Worm (Caenorhabditis elegans) whole organism, L1 larva: ENCODE results near the gene gta-1.

Experiments
- C04F5.9 ChIP-seq: sonication (generic microtip); optimal IDR thresholded peaks from 2 replicates; lab custom pipeline; 2016; ENCODE audit warnings: missing genetic modification characterization, missing compliant biosample characterization
- C34B4.2 ChIP-seq: sonication (generic microtip); optimal IDR thresholded peaks from 2 replicates; lab custom pipeline; 2017; ENCODE audit warnings: mild to moderate bottlenecking, missing genetic modification characterization, missing compliant biosample characterization
- aly-2 ChIP-seq: fragments of 150-350 bp; optimal IDR thresholded peaks from 2 replicates; lab custom pipeline; 2014; ENCODE audit warnings: missing biosample characterization, missing genetic modification characterization
- ama-1 ChIP-seq: fragments of 150-350 bp; optimal IDR thresholded peaks from 2 replicates; lab custom pipeline; 2014
- blmp-1 ChIP-seq: fragments of 150-350 bp; optimal IDR thresholded peaks from 2 replicates; lab custom pipeline; 2014; ENCODE audit warnings: missing biosample characterization, missing genetic modification characterization
- ceh-8 ChIP-seq: fragments of 200-800 bp; sonication (Bioruptor generic); optimal IDR thresholded peaks from 2 replicates; lab custom pipeline; 2018; ENCODE audit warnings: mild to moderate bottlenecking, missing genetic modification characterization, moderate library complexity, missing compliant biosample characterization
- ceh-82 ChIP-seq, 3 experiments: fragments of 150-350 bp in 1 of 3; sonication (generic microtip) in 2 of 3; optimal IDR thresholded peaks; 2 replicates each; lab custom pipeline; 2014 to 2017; ENCODE audit warnings: missing biosample characterization in 3 of 3, missing genetic modification characterization in 3 of 3
- ceh-88 ChIP-seq: fragments of 200-800 bp; sonication (Bioruptor generic); IDR thresholded peaks from 2 replicates; pipeline ENCODE4 v1.3.6; 2022; ENCODE audit warnings: missing genetic modification characterization, missing compliant biosample characterization
- ceh-90 ChIP-seq: sonication (generic microtip); optimal IDR thresholded peaks from 2 replicates; lab custom pipeline; 2016; ENCODE audit warnings: missing genetic modification characterization, missing compliant biosample characterization
- ces-1 ChIP-seq: fragments of 150-350 bp; optimal IDR thresholded peaks from 2 replicates; lab custom pipeline; 2014; ENCODE audit warnings: missing biosample characterization, missing genetic modification reagents, missing genetic modification characterization
- dpl-1 ChIP-seq, 3 experiments: fragments of 150-350 bp in 2 of 3; sonication (generic microtip) in 1 of 3; optimal IDR thresholded peaks; 2 replicates each; lab custom pipeline; 2014 to 2017; ENCODE audit warnings: missing biosample characterization in 3 of 3, missing genetic modification characterization in 3 of 3, missing genetic modification reagents in 3 of 3
- dsc-1 ChIP-seq: sonication (generic microtip); optimal IDR thresholded peaks from 2 replicates; lab custom pipeline; 2016; ENCODE audit warnings: mild to moderate bottlenecking, missing genetic modification characterization, missing compliant biosample characterization
- efl-1 ChIP-seq, 4 experiments: fragments of 150-350 bp; optimal IDR thresholded peaks in 3 of 4; peaks in 1 of 4; 1 replicate in 1 of 4; 2 replicates in 3 of 4; lab custom pipeline; 2014; ENCODE audit warnings: missing biosample characterization in 2 of 4, missing genetic modification characterization in 2 of 4, missing genetic modification reagents in 2 of 4
- elt-3 ChIP-seq, 6 experiments: fragments of 150-350 bp in 1 of 6; sonication (generic microtip); optimal IDR thresholded peaks; 2 replicates each; lab custom pipeline; 2017 to 2018; ENCODE audit warnings: missing biosample characterization in 6 of 6, missing genetic modification characterization in 6 of 6, inconsistent platforms in 1 of 6
- fkh-10 ChIP-seq: sonication (generic microtip); optimal IDR thresholded peaks from 2 replicates; lab custom pipeline; 2017; ENCODE audit warnings: missing biosample characterization, missing genetic modification reagents, missing genetic modification characterization
- fos-1 ChIP-seq: fragments of 150-350 bp; optimal IDR thresholded peaks from 2 replicates; lab custom pipeline; 2014; ENCODE audit warnings: missing biosample characterization, missing genetic modification characterization
- hlh-17 ChIP-seq: fragments of 200-800 bp; sonication (Bioruptor generic); optimal IDR thresholded peaks from 2 replicates; lab custom pipeline; 2018; ENCODE audit warnings: missing genetic modification characterization, mild to moderate bottlenecking, missing compliant biosample characterization, moderate library complexity, borderline replicate concordance
- isw-1 ChIP-seq: fragments of 200-800 bp; sonication (Bioruptor generic); IDR thresholded peaks from 2 replicates; pipeline ENCODE4 v1.3.6; 2022; ENCODE audit warnings: missing genetic modification characterization, missing compliant biosample characterization
- lin-13 ChIP-seq: fragments of 150-350 bp; optimal IDR thresholded peaks from 2 replicates; lab custom pipeline; 2014; ENCODE audit warnings: missing biosample characterization, missing genetic modification reagents, missing genetic modification characterization
- lin-14 ChIP-seq: fragments of 200-800 bp; sonication (Bioruptor generic); optimal IDR thresholded peaks from 2 replicates; lab custom pipeline; 2018; ENCODE audit warnings: mild to moderate bottlenecking, missing genetic modification characterization, moderate library complexity, missing compliant biosample characterization
- lin-35 ChIP-seq, 2 experiments: fragments of 150-350 bp; optimal IDR thresholded peaks; 2 replicates each; lab custom pipeline; 2014; ENCODE audit warnings: missing biosample characterization in 2 of 2, missing genetic modification characterization in 2 of 2, missing genetic modification reagents in 2 of 2
- lin-39 ChIP-seq: fragments of 150-350 bp; optimal IDR thresholded peaks from 2 replicates; lab custom pipeline; 2014; ENCODE audit warnings: missing biosample characterization, missing genetic modification reagents, missing genetic modification characterization
- lsy-2 ChIP-seq, 2 experiments: fragments of 150-350 bp; optimal IDR thresholded peaks; 2 replicates each; lab custom pipeline; 2014; ENCODE audit warnings: missing biosample characterization in 2 of 2, missing genetic modification characterization in 2 of 2
- mab-9 ChIP-seq: fragments of 200-800 bp; sonication (Bioruptor generic); IDR thresholded peaks from 2 replicates; pipeline ENCODE4 v1.3.6; 2022; ENCODE audit warnings: missing genetic modification reagents, missing genetic modification characterization, missing compliant biosample characterization
- mef-2 ChIP-seq: fragments of 150-350 bp; optimal IDR thresholded peaks from 2 replicates; lab custom pipeline; 2014; ENCODE audit warnings: missing biosample characterization, missing genetic modification characterization
- mep-1 ChIP-seq: fragments of 150-350 bp; optimal IDR thresholded peaks from 2 replicates; lab custom pipeline; 2014; ENCODE audit warnings: missing biosample characterization, missing genetic modification characterization
- nhr-12 ChIP-seq: sonication (generic microtip); optimal IDR thresholded peaks from 2 replicates; lab custom pipeline; 2017; ENCODE audit warnings: missing biosample characterization, missing genetic modification characterization
- nhr-19 ChIP-seq: fragments of 200-800 bp; sonication (Bioruptor generic); conservative IDR thresholded peaks from 2 replicates; pipeline ENCODE4 v1.3.6; 2022; ENCODE audit warnings: missing genetic modification characterization, missing compliant biosample characterization
- nhr-20 ChIP-seq: sonication (generic microtip); optimal IDR thresholded peaks from 2 replicates; lab custom pipeline; 2016; ENCODE audit warnings: mild to moderate bottlenecking, missing genetic modification characterization, missing compliant biosample characterization
- nhr-28 ChIP-seq: fragments of 150-350 bp; optimal IDR thresholded peaks from 2 replicates; lab custom pipeline; 2014; ENCODE audit warnings: missing biosample characterization, missing genetic modification characterization
- nhr-47 ChIP-seq: sonication (generic microtip); optimal IDR thresholded peaks from 2 replicates; lab custom pipeline; 2016; ENCODE audit warnings: mild to moderate bottlenecking, missing genetic modification characterization, moderate library complexity, missing compliant biosample characterization
- nhr-71 ChIP-seq: sonication (generic microtip); optimal IDR thresholded peaks from 2 replicates; lab custom pipeline; 2016; ENCODE audit warnings: mild to moderate bottlenecking, missing genetic modification characterization, moderate library complexity, missing compliant biosample characterization
- nhr-77 ChIP-seq: fragments of 150-350 bp; optimal IDR thresholded peaks from 2 replicates; lab custom pipeline; 2014; ENCODE audit warnings: missing biosample characterization, missing genetic modification characterization
- nhr-90 ChIP-seq: sonication (generic microtip); optimal IDR thresholded peaks from 2 replicates; lab custom pipeline; 2016; ENCODE audit warnings: mild to moderate bottlenecking, missing genetic modification characterization, missing compliant biosample characterization; ENCODE audit not compliant: poor library complexity
- pax-3 ChIP-seq: fragments of 200-800 bp; sonication (Bioruptor generic); optimal IDR thresholded peaks from 2 replicates; lab custom pipeline; 2018; ENCODE audit warnings: mild to moderate bottlenecking, missing genetic modification characterization, moderate library complexity, missing compliant biosample characterization
- pqm-1 ChIP-seq: sonication (generic microtip); optimal IDR thresholded peaks from 3 replicates; lab custom pipeline; 2017; ENCODE audit warnings: missing biosample characterization, missing genetic modification characterization
- skn-1 ChIP-seq: fragments of 150-350 bp; optimal IDR thresholded peaks from 2 replicates; lab custom pipeline; 2014; ENCODE audit warnings: missing biosample characterization, missing genetic modification characterization
- sptf-1 ChIP-seq: fragments of 150-350 bp; optimal IDR thresholded peaks from 2 replicates; lab custom pipeline; 2014; ENCODE audit warnings: missing biosample characterization, missing genetic modification characterization
- sup-37 ChIP-seq: fragments of 200-800 bp; sonication (Bioruptor generic); optimal IDR thresholded peaks from 2 replicates; lab custom pipeline; 2018; ENCODE audit warnings: mild to moderate bottlenecking, missing genetic modification characterization, missing compliant biosample characterization
- swsn-7 ChIP-seq: sonication (generic microtip); optimal IDR thresholded peaks from 2 replicates; lab custom pipeline; 2016; ENCODE audit warnings: missing genetic modification characterization, missing compliant biosample characterization
- unc-130 ChIP-seq: fragments of 150-350 bp; optimal IDR thresholded peaks from 2 replicates; lab custom pipeline; 2017; ENCODE audit warnings: missing biosample characterization, missing genetic modification characterization, inconsistent platforms
- unc-62 ChIP-seq: fragments of 150-350 bp; optimal IDR thresholded peaks from 2 replicates; lab custom pipeline; 2014; ENCODE audit warnings: missing biosample characterization, missing genetic modification reagents, missing genetic modification characterization
- vab-15 ChIP-seq: sonication (generic microtip); optimal IDR thresholded peaks from 2 replicates; lab custom pipeline; 2017; ENCODE audit warnings: missing genotype, mild to moderate bottlenecking, missing genetic modification characterization, missing compliant biosample characterization
- zag-1 ChIP-seq: fragments of 150-350 bp; optimal IDR thresholded peaks from 2 replicates; lab custom pipeline; 2014; ENCODE audit warnings: missing biosample characterization, missing genetic modification characterization
- zip-4 ChIP-seq: fragments of 200-800 bp; sonication (Bioruptor generic); optimal IDR thresholded peaks from 2 replicates; lab custom pipeline; 2018; ENCODE audit warnings: mild to moderate bottlenecking, missing genetic modification characterization, moderate library complexity, missing compliant biosample characterization
- ztf-4 ChIP-seq: fragments of 150-350 bp; optimal IDR thresholded peaks from 2 replicates; lab custom pipeline; 2014; ENCODE audit warnings: missing biosample characterization, missing genetic modification characterization

Gene gta-1

ce11 chrIV:10146885-10147284 is 33.6 kb upstream of the gta-1 start, which contains the start of gene T14G10.8:
Gene T14G10.8, minus strand, starts transcription at chrIV:10146985.
- TF ChIP-seq mab-9 (GFP tag; lab: Robert Waterston, UW) (no peak), isw-1 (GFP tag; lab: Robert Waterston, UW) (no peak), aly-2 (tag; lab: Kevin White, UChicago) (no peak), nhr-12 (tag; lab: Kevin White, UChicago) (no peak), fkh-10 (GFP tag; lab: Kevin White, UChicago) (no peak), ceh-90 (tag; lab: Kevin White, UChicago) (no peak), dpl-1 (GFP tag; optimal IDR thresholded peaks at IDR 0.05; lab: Kevin White, UChicago) (no peak), ces-1 (no peak), lin-14 (GFP tag; lab: Kevin White, UChicago) (no peak), mef-2 (tag; lab: Kevin White, UChicago) (no peak), lin-35 (GFP tag; optimal IDR thresholded peaks at IDR 0.05; lab: Kevin White, UChicago) (no peak), C04F5.9 (no peak), nhr-77 (tag; lab: Kevin White, UChicago) (no peak), lin-13 (no peak), elt-3 (tag; optimal IDR thresholded peaks at IDR 0.05; lab: Kevin White, UChicago) (no peak), pqm-1 (tag; lab: Kevin White, UChicago) (no peak)

- no peak for TF ChIP-seq efl-1 (optimal IDR thresholded peaks at IDR 0.05; lab: Kevin White, UChicago)
- no peak for TF ChIP-seq efl-1 (GFP tag; optimal IDR thresholded peaks at IDR 0.05 in 1 of 2; lab: Kevin White, UChicago)
- no peak for TF ChIP-seq skn-1
- no peak for TF ChIP-seq C34B4.2 (tag; lab: Kevin White, UChicago)
- no peak for TF ChIP-seq dsc-1
- no peak for TF ChIP-seq ceh-90 (tag; lab: Kevin White, UChicago)
- TF ChIP-seq nhr-19 (GFP tag; lab: Robert Waterston, UW): no peak
- TF ChIP-seq zag-1 (tag; lab: Kevin White, UChicago): no peak
- TF ChIP-seq unc-62 (GFP tag; lab: Kevin White, UChicago): no peak
- no peak for TF ChIP-seq C04F5.9
- no peak for TF ChIP-seq pax-3 (tag; lab: Kevin White, UChicago)
- TF ChIP-seq, all 84 proteins: peak for 0
Measured at ce11 chrIV:10148938-10149337, 31.5 kb upstream of the gta-1 start, which contains the start of gene pigs-1. Gene pigs-1, minus strand, starts transcription at chrIV:10149038.

ce11 chrIV:10150552-10151004 is 29.9 kb upstream of the gta-1 start, which contains the start of gene tsp-12:
Gene tsp-12, minus strand, starts transcription at chrIV:10150602.
- TF ChIP-seq sup-37 (GFP tag; lab: Kevin White, UChicago): no peak
- peak in 1 of 2 experiments; percentile 33 for TF ChIP-seq lsy-2 (tag; optimal IDR thresholded peaks at IDR 0.05; lab: Kevin White, UChicago)
- TF ChIP-seq blmp-1 (tag; lab: Kevin White, UChicago): peak; percentile 27
- TF ChIP-seq ztf-4 (tag; lab: Kevin White, UChicago): no peak
- TF ChIP-seq ceh-8 (GFP tag; lab: Kevin White, UChicago): no peak
- TF ChIP-seq lin-14 (GFP tag; lab: Kevin White, UChicago): peak; percentile 64
- TF ChIP-seq ama-1 (lab: Kevin White, UChicago): no peak
- no peak for TF ChIP-seq swsn-7 (tag; lab: Kevin White, UChicago)
- TF ChIP-seq nhr-20: peak; percentile 1

DNA sequence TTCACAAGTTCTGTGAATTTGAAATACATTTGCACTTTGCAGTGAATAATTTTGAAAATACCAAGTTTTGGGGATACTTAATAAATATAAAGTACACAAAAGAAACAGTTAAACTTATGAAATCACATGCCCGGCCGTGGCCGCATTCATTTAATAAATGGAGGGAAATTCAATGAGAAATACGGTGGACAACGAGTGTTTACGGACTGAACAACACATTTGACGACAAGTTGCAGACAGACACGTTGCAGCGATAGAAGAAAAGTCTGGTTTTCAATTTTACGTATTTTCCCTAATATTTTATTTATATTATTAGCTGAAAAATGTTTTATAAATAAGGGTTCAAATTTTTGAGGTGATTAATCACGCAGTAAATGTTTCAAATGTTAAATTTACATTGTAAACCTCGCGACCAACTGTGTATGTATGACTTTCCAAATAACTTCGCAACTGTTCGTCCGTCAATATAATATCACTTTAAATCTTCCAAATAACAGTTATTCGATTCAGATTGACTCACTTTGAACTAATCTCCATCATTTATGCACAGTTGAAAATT is 28.9 kb upstream of the gta-1 start, which contains the start of gene copg-1:
copg-1 (plus strand) TSS at position 509 of the 559 bp plus-strand sequence.
- TF ChIP-seq lsy-2 (tag; optimal IDR thresholded peaks at IDR 0.05; lab: Kevin White, UChicago) (peak; percentile 89 to 97), ceh-82 (tag; optimal IDR thresholded peaks at IDR 0.05; lab: Kevin White, UChicago) (peak in 2 of 3 experiments; percentile 15 to 42), swsn-7 (tag; lab: Kevin White, UChicago) (peak; percentile 49), zag-1 (tag; lab: Kevin White, UChicago) (no peak), hlh-17 (no peak), nhr-28 (tag; lab: Kevin White, UChicago) (no peak), blmp-1 (tag; lab: Kevin White, UChicago) (peak; percentile 49), zip-4 (GFP tag; lab: Kevin White, UChicago) (no peak), lin-39 (tag; lab: Kevin White, UChicago) (no peak), ceh-88 (no peak), mep-1 (tag; lab: Kevin White, UChicago) (peak; percentile 91), aly-2 (tag; lab: Kevin White, UChicago) (peak; percentile 4), nhr-77 (tag; lab: Kevin White, UChicago) (peak; percentile 5), unc-130 (peak; percentile 29), fos-1 (tag; lab: Kevin White, UChicago) (no peak), ces-1 (no peak), nhr-90 (tag; lab: Kevin White, UChicago) (peak; percentile 13), nhr-71 (tag; lab: Kevin White, UChicago) (peak; percentile 65), sptf-1 (no peak), vab-15 (tag; lab: Kevin White, UChicago) (no peak), nhr-47 (tag; lab: Kevin White, UChicago) (peak; percentile 67)
